Fruit fly (Drosophila melanogaster) whole organism, embryonic: Measurements from ENCODE around the gene cerv.

Source experiments
- Aef1 ChIP-seq: fragments of 200-800 bp; sonication (Bioruptor generic); IDR thresholded peaks from 3 replicates; pipeline ENCODE4 v1.3.6; 2022; ENCODE audit warnings: missing biosample characterization, missing genetic modification characterization
- Atf-2 ChIP-seq: fragments of 200-800 bp; sonication (Bioruptor generic); optimal IDR thresholded peaks from 2 replicates; lab custom pipeline; 2016; ENCODE audit warnings: missing biosample characterization, missing genetic modification characterization
- Bdp1 ChIP-seq: fragments of 200-800 bp; sonication (Bioruptor generic); optimal IDR thresholded peaks from 3 replicates; lab custom pipeline; 2016; ENCODE audit warnings: missing biosample characterization, missing genetic modification characterization
- BtbVII ChIP-seq: fragments of 200-800 bp; sonication (Bioruptor generic); optimal IDR thresholded peaks from 3 replicates; lab custom pipeline; 2017; ENCODE audit warnings: missing biosample characterization, mild to moderate bottlenecking, missing genetic modification characterization
- CG10565 ChIP-seq: fragments of 200-800 bp; sonication (Bioruptor generic); optimal IDR thresholded peaks from 3 replicates; lab custom pipeline; 2016; ENCODE audit warnings: missing biosample characterization, mild to moderate bottlenecking, missing genetic modification characterization
- CG10959 ChIP-seq: fragments of 200-800 bp; sonication (Bioruptor generic); IDR thresholded peaks from 2 replicates; pipeline ENCODE4 v1.3.6; 2022; ENCODE audit warnings: missing biosample characterization, missing genetic modification characterization
- CG12104 ChIP-seq: fragments of 200-800 bp; sonication (Bioruptor generic); optimal IDR thresholded peaks from 3 replicates; lab custom pipeline; 2016; ENCODE audit warnings: missing biosample characterization, missing genetic modification characterization
- CG12219 ChIP-seq: fragments of 200-800 bp; sonication (Bioruptor generic); optimal IDR thresholded peaks from 3 replicates; lab custom pipeline; 2018; ENCODE audit warnings: missing biosample characterization, mild to moderate bottlenecking, missing genetic modification characterization
- CG12299 ChIP-seq: fragments of 200-800 bp; sonication (Bioruptor generic); optimal IDR thresholded peaks from 2 replicates; lab custom pipeline; 2018; ENCODE audit warnings: missing biosample characterization, mild to moderate bottlenecking, missing genetic modification characterization
- CG13296 ChIP-seq: fragments of 200-800 bp; sonication (Bioruptor generic); optimal IDR thresholded peaks from 3 replicates; lab custom pipeline; 2018; ENCODE audit warnings: missing biosample characterization, mild to moderate bottlenecking, missing genetic modification characterization
- CG14050 ChIP-seq: fragments of 200-800 bp; sonication (Bioruptor generic); IDR thresholded peaks from 3 replicates; pipeline ENCODE4 v1.3.6; 2022; ENCODE audit warnings: missing biosample characterization, missing genetic modification characterization
- CG15269 ChIP-seq: fragments of 200-800 bp; sonication (Bioruptor generic); optimal IDR thresholded peaks from 2 replicates; lab custom pipeline; 2018; ENCODE audit warnings: missing biosample characterization, mild to moderate bottlenecking, missing genetic modification characterization, moderate library complexity
- CG1603 ChIP-seq: fragments of 200-800 bp; sonication (Bioruptor generic); optimal IDR thresholded peaks from 2 replicates; lab custom pipeline; 2019; ENCODE audit warnings: missing biosample characterization, mild to moderate bottlenecking, missing genetic modification characterization, moderate library complexity
- CG18262 ChIP-seq: fragments of 200-800 bp; optimal IDR thresholded peaks from 3 replicates; lab custom pipeline; 2019; ENCODE audit warnings: missing biosample characterization, mild to moderate bottlenecking, missing genetic modification characterization, moderate library complexity
- CG2116 ChIP-seq: fragments of 200-800 bp; sonication (Bioruptor generic); optimal IDR thresholded peaks from 3 replicates; lab custom pipeline; 2018; ENCODE audit warnings: missing biosample characterization, mild to moderate bottlenecking, missing genetic modification characterization
- CG2875 ChIP-seq: fragments of 200-800 bp; sonication (Bioruptor generic); optimal IDR thresholded peaks from 2 replicates; lab custom pipeline; 2017; ENCODE audit warnings: missing biosample characterization, mild to moderate bottlenecking, missing genetic modification characterization, missing genetic modification reagents
- CG30403 ChIP-seq: fragments of 200-800 bp; sonication (Bioruptor generic); optimal IDR thresholded peaks from 3 replicates; lab custom pipeline; 2016; ENCODE audit warnings: missing biosample characterization, missing genetic modification characterization
- CG30431 ChIP-seq: fragments of 200-800 bp; sonication (Bioruptor generic); optimal IDR thresholded peaks from 2 replicates; lab custom pipeline; 2017; ENCODE audit warnings: missing biosample characterization, missing genetic modification characterization
- CG4360 ChIP-seq: fragments of 200-800 bp; sonication (Bioruptor generic); IDR thresholded peaks from 2 replicates; pipeline ENCODE4 v1.3.6; 2022; ENCODE audit warnings: missing biosample characterization, missing genetic modification characterization
- CG4854 ChIP-seq: fragments of 200-800 bp; sonication (Bioruptor generic); optimal IDR thresholded peaks from 2 replicates; lab custom pipeline; 2016; ENCODE audit warnings: missing biosample characterization, missing genetic modification characterization, inconsistent platforms
- CG6689 ChIP-seq: fragments of 200-800 bp; sonication (Bioruptor generic); IDR thresholded peaks from 2 replicates; pipeline ENCODE4 v1.3.6; 2022; ENCODE audit warnings: missing biosample characterization, missing genetic modification characterization
- CG6791 ChIP-seq: fragments of 200-800 bp; sonication (Bioruptor generic); IDR thresholded peaks from 3 replicates; pipeline ENCODE4 v1.3.6; 2022; ENCODE audit warnings: missing biosample characterization, missing genetic modification characterization; ENCODE audit not compliant: partially characterized antibody
- CoRest ChIP-seq: fragments of 200-800 bp; sonication (Bioruptor generic); optimal IDR thresholded peaks from 3 replicates; lab custom pipeline; 2018; ENCODE audit warnings: missing biosample characterization, mild to moderate bottlenecking, missing genetic modification characterization, moderate library complexity
- Dp ChIP-seq: fragments of 200-800 bp; sonication (Bioruptor generic); optimal IDR thresholded peaks from 2 replicates; lab custom pipeline; 2018; ENCODE audit warnings: missing biosample characterization, mild to moderate bottlenecking, missing genetic modification characterization, moderate library complexity
- Gsc ChIP-seq: fragments of 200-800 bp; sonication (Bioruptor generic); IDR thresholded peaks from 2 replicates; pipeline ENCODE4 v1.3.6; 2022; ENCODE audit warnings: missing biosample characterization, missing genetic modification characterization
- HLH54F ChIP-seq: fragments of 200-800 bp; sonication (Bioruptor generic); optimal IDR thresholded peaks from 3 replicates; lab custom pipeline; 2016; ENCODE audit warnings: missing biosample characterization, missing genetic modification characterization
- Hr39 ChIP-seq: fragments of >200 bp; optimal IDR thresholded peaks from 2 replicates; lab custom pipeline; 2017
- Med ChIP-seq: fragments of 200-800 bp; sonication (Bioruptor generic); peaks from one replicate; lab custom pipeline; 2016; ENCODE audit warnings: missing biosample characterization, missing genetic modification characterization, mild to moderate bottlenecking, inconsistent platforms, moderate library complexity
- Oaz ChIP-seq: fragments of 200-800 bp; sonication (Bioruptor generic); IDR thresholded peaks from 2 replicates; pipeline ENCODE4 v1.3.6; 2022; ENCODE audit warnings: missing biosample characterization, missing genetic modification characterization
- Optix ChIP-seq: fragments of 200-800 bp; sonication (Bioruptor generic); IDR thresholded peaks from 3 replicates; pipeline ENCODE4 v1.3.6; 2022; ENCODE audit warnings: missing biosample characterization, missing genetic modification characterization
- Six4 ChIP-seq: fragments of 200-800 bp; sonication (Bioruptor generic); optimal IDR thresholded peaks from 2 replicates; lab custom pipeline; 2016; ENCODE audit warnings: missing biosample characterization, missing genetic modification characterization
- Sox102F ChIP-seq: fragments of 200-800 bp; sonication (Bioruptor generic); optimal IDR thresholded peaks from 2 replicates; lab custom pipeline; 2018; ENCODE audit warnings: missing biosample characterization, mild to moderate bottlenecking, missing genetic modification characterization, moderate library complexity
- Ssrp ChIP-seq: fragments of 200-800 bp; sonication (Bioruptor generic); optimal IDR thresholded peaks from 2 replicates; lab custom pipeline; 2018; ENCODE audit warnings: missing biosample characterization, mild to moderate bottlenecking, missing genetic modification characterization, moderate library complexity
- Tbp ChIP-seq: fragments of >200 bp; optimal IDR thresholded peaks from 2 replicates; lab custom pipeline; 2018; ENCODE audit warnings: missing biosample characterization, missing genetic modification characterization
- ash1 ChIP-seq: fragments of 200-800 bp; sonication (Bioruptor generic); optimal IDR thresholded peaks from 2 replicates; lab custom pipeline; 2018; ENCODE audit warnings: missing biosample characterization, mild to moderate bottlenecking, missing genetic modification characterization
- az2 ChIP-seq: fragments of 200-800 bp; sonication (Bioruptor generic); optimal IDR thresholded peaks from 3 replicates; lab custom pipeline; 2016; ENCODE audit warnings: missing biosample characterization, missing genetic modification characterization
- cato ChIP-seq: fragments of 200-800 bp; sonication (Bioruptor generic); optimal IDR thresholded peaks from 2 replicates; lab custom pipeline; 2016; ENCODE audit warnings: missing biosample characterization, missing genetic modification characterization, borderline replicate concordance
- crol ChIP-seq: fragments of 200-800 bp; sonication (Bioruptor generic); IDR thresholded peaks from 2 replicates; pipeline ENCODE4 v1.3.6; 2022; ENCODE audit warnings: missing biosample characterization, missing genetic modification characterization
- dati ChIP-seq: fragments of 200-800 bp; sonication (Bioruptor generic); IDR thresholded peaks from 2 replicates; pipeline ENCODE4 v1.3.6; 2022; ENCODE audit warnings: missing biosample characterization, missing genetic modification characterization
- exex ChIP-seq: fragments of 200-800 bp; sonication (Bioruptor generic); optimal IDR thresholded peaks from 4 replicates; lab custom pipeline; 2018; ENCODE audit warnings: missing biosample characterization, mild to moderate bottlenecking, missing genetic modification characterization, moderate library complexity
- her ChIP-seq: fragments of 200-800 bp; sonication (Bioruptor generic); optimal IDR thresholded peaks from 2 replicates; lab custom pipeline; 2016; ENCODE audit warnings: missing biosample characterization, missing genetic modification characterization
- hth ChIP-seq: fragments of >200 bp; optimal IDR thresholded peaks from 2 replicates; lab custom pipeline; 2017; ENCODE audit warnings: inconsistent platforms
- inv ChIP-seq: fragments of 200-800 bp; sonication (Bioruptor generic); IDR thresholded peaks from 2 replicates; pipeline ENCODE4 v1.3.6; 2022; ENCODE audit warnings: missing biosample characterization, missing genetic modification characterization; ENCODE audit not compliant: partially characterized antibody
- klu ChIP-seq: fragments of 200-800 bp; sonication (Bioruptor generic); IDR thresholded peaks from 2 replicates; pipeline ENCODE4 v1.3.6; 2022; ENCODE audit warnings: missing biosample characterization, missing genetic modification characterization
- lilli ChIP-seq: fragments of 200-800 bp; sonication (Bioruptor generic); optimal IDR thresholded peaks from 3 replicates; lab custom pipeline; 2016; ENCODE audit warnings: missing biosample characterization, missing genetic modification characterization
- lov ChIP-seq, 2 experiments: fragments of 200-800 bp in 1 of 2; fragments of >200 bp in 1 of 2; sonication (Bioruptor generic) in 1 of 2; IDR thresholded peaks in 1 of 2; optimal IDR thresholded peaks in 1 of 2; 2 replicates in 1 of 2; 3 replicates in 1 of 2; pipeline versions ENCODE4 v1.3.6 to Lab custom; 2017 to 2022; ENCODE audit warnings: missing biosample characterization in 1 of 2, missing genetic modification characterization in 1 of 2
- mirr ChIP-seq: fragments of 200-800 bp; sonication (Bioruptor generic); optimal IDR thresholded peaks from 3 replicates; lab custom pipeline; 2018; ENCODE audit warnings: missing biosample characterization, mild to moderate bottlenecking, missing genetic modification characterization
- otp ChIP-seq: fragments of 200-800 bp; sonication (Bioruptor generic); IDR thresholded peaks from 3 replicates; pipeline ENCODE4, ENCODE4 v1.3.6; 2022; ENCODE audit warnings: missing biosample characterization, missing genetic modification characterization
- pfk ChIP-seq: fragments of 200-800 bp; sonication (Bioruptor generic); optimal IDR thresholded peaks from 2 replicates; lab custom pipeline; 2018; ENCODE audit warnings: missing biosample characterization, mild to moderate bottlenecking, missing genetic modification characterization, moderate library complexity
- rib ChIP-seq: fragments of 200-800 bp; sonication (Bioruptor generic); IDR thresholded peaks from 2 replicates; pipeline ENCODE4 v1.3.6; 2022; ENCODE audit warnings: missing biosample characterization, missing genetic modification characterization
- ro ChIP-seq: fragments of 200-800 bp; sonication (Bioruptor generic); IDR thresholded peaks from 2 replicates; pipeline ENCODE4 v1.3.6; 2022; ENCODE audit warnings: missing biosample characterization, missing genetic modification characterization
- salm ChIP-seq: fragments of 200-800 bp; sonication (Bioruptor generic); optimal IDR thresholded peaks from 2 replicates; lab custom pipeline; 2018; ENCODE audit warnings: missing biosample characterization, mild to moderate bottlenecking, missing genetic modification characterization
- usp ChIP-seq: fragments of >200 bp; optimal IDR thresholded peaks from 2 replicates; lab custom pipeline; 2017; ENCODE audit warnings: missing biosample characterization, missing genetic modification characterization

The cerv gene

dm6 chrX:15617916-15618315 is 39.9 kb upstream of the cerv start (continued):
- no peak for TF ChIP-seq CG12219 (GFP tag; lab: Kevin White, UChicago)
- TF ChIP-seq Dp (GFP tag; lab: Kevin White, UChicago), result no peak
- TF ChIP-seq mirr (GFP tag; lab: Kevin White, UChicago), result no peak
- no peak for TF ChIP-seq lov (optimal IDR thresholded peaks at IDR 0.05; lab: Kevin White, UChicago)
- peak; percentile 80; the same call in 2 of the 3 replicates for TF ChIP-seq lov (GFP tag; IDR thresholded peaks at IDR 0.05; lab: Robert Waterston, UW)
- TF ChIP-seq hth (lab: Kevin White, UChicago), result no peak
- TF ChIP-seq CoRest (tag; lab: Kevin White, UChicago), result peak; percentile 26
- TF ChIP-seq Gsc (GFP tag; lab: Robert Waterston, UW), result peak; percentile 25; the same call in 1 of the 2 replicates
- no peak for TF ChIP-seq cato
- peak; percentile 45 for TF ChIP-seq Ssrp (tag; lab: Kevin White, UChicago)
- peak; percentile 34 for TF ChIP-seq az2
- TF ChIP-seq klu (GFP tag; lab: Robert Waterston, UW), result no peak
- TF ChIP-seq CG10565 (GFP tag; lab: Kevin White, UChicago), result no peak
- TF ChIP-seq rib, result no peak
- TF ChIP-seq otp, result peak; percentile 67; the same call in 1 of the 3 replicates
- TF ChIP-seq Tbp, result no peak
- TF ChIP-seq CG12104, result no peak
- peak; percentile 65 for TF ChIP-seq CG18262 (tag; lab: Kevin White, UChicago)
- no peak for TF ChIP-seq Aef1
- TF ChIP-seq HLH54F, result no peak
- peak; percentile 10 for TF ChIP-seq CG2875 (GFP tag; lab: Kevin White, UChicago)
- 0 out of 2 replicates have a peak, but pooled peaks have one; percentile 28 for TF ChIP-seq CG10959 (GFP tag; lab: Robert Waterston, UW)
- no peak for TF ChIP-seq her (GFP tag; lab: Kevin White, UChicago)
- TF ChIP-seq usp (GFP tag; lab: Kevin White, UChicago), result no peak
- TF ChIP-seq CG6689 (GFP tag; lab: Robert Waterston, UW), result peak; percentile 50
- no peak for TF ChIP-seq Atf-2 (GFP tag; lab: Kevin White, UChicago)
- TF ChIP-seq CG4360, result 0 out of 2 replicates have a peak, but pooled peaks have one; percentile 11
- TF ChIP-seq Sox102F (GFP tag; lab: Kevin White, UChicago), result peak; percentile 70

dm6 chrX:15616532-15616931 is 38.6 kb upstream of the cerv start:
- TF ChIP-seq Oaz (GFP tag; lab: Robert Waterston, UW) (no peak), CG30431 (no peak), lilli (GFP tag; lab: Kevin White, UChicago) (no peak), ro (no peak), exex (tag; lab: Kevin White, UChicago) (peak; percentile 30), ash1 (no peak), Optix (GFP tag; lab: Robert Waterston, UW) (no peak), Med (GFP tag; lab: Kevin White, UChicago) (peak; percentile 75), CG14050 (GFP tag; lab: Robert Waterston, UW) (peak; percentile 51; the same call in 1 of the 3 replicates), CG12299 (tag; lab: Kevin White, UChicago) (no peak), CG6791 (GFP tag; lab: Robert Waterston, UW) (no peak), Bdp1 (GFP tag; lab: Kevin White, UChicago) (no peak), CG2116 (GFP tag; lab: Kevin White, UChicago) (no peak), Six4 (GFP tag; lab: Kevin White, UChicago) (no peak), pfk (GFP tag; lab: Kevin White, UChicago) (no peak), CG30403 (no peak), dati (no peak), crol (GFP tag; lab: Robert Waterston, UW) (no peak), CG15269 (peak; percentile 1), salm (tag; lab: Kevin White, UChicago) (no peak), CG4854 (GFP tag; lab: Kevin White, UChicago) (no peak), BtbVII (no peak), inv (GFP tag; lab: Robert Waterston, UW) (no peak), CG13296 (GFP tag; lab: Kevin White, UChicago) (no peak), CG1603 (tag; lab: Kevin White, UChicago) (no peak), Hr39 (no peak)
